Fruit fly (Drosophila melanogaster) Kc167 (cell line): ENCODE measurements around the gene CG13108.

Experiments used
- h ChIP-seq: fragments of >200 bp; optimal IDR thresholded peaks from 3 replicates; lab custom pipeline; 2018; ENCODE audit warnings: missing external identifiers
- psq ChIP-seq: fragments of >200 bp; optimal IDR thresholded peaks from 2 replicates; lab custom pipeline; 2017; ENCODE audit warnings: missing external identifiers
- ttk ChIP-seq: sonication (Bioruptor generic); optimal IDR thresholded peaks from 2 replicates; lab custom pipeline; 2017; ENCODE audit warnings: missing external identifiers

DNA sequence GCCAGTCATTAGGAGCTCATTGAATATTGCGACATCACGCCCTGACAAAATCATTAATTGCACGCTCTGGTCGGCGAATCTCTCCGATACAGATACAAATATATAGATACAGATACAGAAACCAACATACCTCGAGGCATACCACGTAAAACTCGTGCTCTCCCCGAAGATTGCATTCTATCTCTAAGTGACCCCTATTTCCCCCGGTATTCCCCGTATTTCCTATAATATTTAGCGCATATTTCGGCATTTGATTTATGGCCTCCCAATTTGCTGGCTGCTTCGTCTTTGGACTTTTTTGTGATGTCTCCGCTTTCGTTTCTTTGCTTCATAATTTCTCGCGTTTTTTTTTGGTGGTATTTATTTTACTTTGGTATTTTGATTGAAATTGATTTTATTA is 28.3 kb downstream of the CG13108 start:
- TF ChIP-seq psq (lab: Kevin White, UChicago): no peak
- no peak for TF ChIP-seq h (lab: Kevin White, UChicago)
- no peak for TF ChIP-seq ttk (lab: Kevin White, UChicago)
